Fruit fly (Drosophila melanogaster) Kc167 (cell line): Measurements from ENCODE around the gene CG42812.

ENCODE experiments used
- Myc ChIP-seq: fragments of >200 bp; optimal IDR thresholded peaks from 2 replicates; lab custom pipeline; 2017; ENCODE audit warnings: missing external identifiers
- Sin3A ChIP-seq: fragments of >200 bp; optimal IDR thresholded peaks from 2 replicates; lab custom pipeline; 2018; ENCODE audit warnings: missing external identifiers
- h ChIP-seq: fragments of >200 bp; optimal IDR thresholded peaks from 3 replicates; lab custom pipeline; 2018; ENCODE audit warnings: missing external identifiers
- insv ChIP-seq: fragments of >200 bp; optimal IDR thresholded peaks from 3 replicates; lab custom pipeline; 2018; ENCODE audit warnings: missing external identifiers
- psq ChIP-seq: fragments of >200 bp; optimal IDR thresholded peaks from 2 replicates; lab custom pipeline; 2017; ENCODE audit warnings: missing external identifiers
- ttk ChIP-seq: sonication (Bioruptor generic); optimal IDR thresholded peaks from 2 replicates; lab custom pipeline; 2017; ENCODE audit warnings: missing external identifiers

CG42812 gene

dm6 chr3R:24319632-24320341, 48.2 kb downstream of the CG42812 start:
- TF ChIP-seq Myc (lab: Kevin White, UChicago), result no peak
- no peak for TF ChIP-seq Sin3A (lab: Kevin White, UChicago)
- TF ChIP-seq psq (lab: Kevin White, UChicago), result no peak
- TF ChIP-seq insv, result no peak
- no peak for TF ChIP-seq h

dm6 chr3R:24319083-24319381, 48.9 kb downstream of the CG42812 start:
- no peak for TF ChIP-seq insv
- no peak for TF ChIP-seq Sin3A (lab: Kevin White, UChicago)
- TF ChIP-seq ttk (lab: Kevin White, UChicago), result no peak
- TF ChIP-seq psq (lab: Kevin White, UChicago), result no peak
- no peak for TF ChIP-seq Myc (lab: Kevin White, UChicago)
- no peak for TF ChIP-seq h

dm6 chr3R:24318217-24319082, 49.5 kb downstream of the CG42812 start, which contains the start of the genes Nab2 and BRWD3:
Gene Nab2 (minus strand): TSS chr3R:24318419.
Gene BRWD3 (plus strand): TSS chr3R:24319000.
- no peak for TF ChIP-seq ttk (lab: Kevin White, UChicago)
- TF ChIP-seq h, result no peak
- no peak for TF ChIP-seq psq (lab: Kevin White, UChicago)
- TF ChIP-seq Sin3A (lab: Kevin White, UChicago), result no peak
- no peak for TF ChIP-seq Myc (lab: Kevin White, UChicago)
- TF ChIP-seq insv, result no peak
